Worm (Caenorhabditis elegans): ENCODE measurements around the gene F54D5.4.

Gene F54D5.4

ce11 chrII:11596157-11596740 lies 26.6 kb downstream of the F54D5.4 start (continued):
- TF ChIP-seq spr-3 (GFP tag; optimal IDR thresholded peaks at IDR 0.05) (no peak), ceh-62 (tag; optimal IDR thresholded peaks at IDR 0.05) (no peak), skn-1 (tag; optimal IDR thresholded peaks at IDR 0.05) (no peak), nhr-48 (tag; optimal IDR thresholded peaks at IDR 0.05) (peak; percentile 41), F44E2.7 (GFP tag; IDR thresholded peaks at IDR 0.05) (no peak), lin-29 (GFP tag; IDR thresholded peaks at IDR 0.05) (no peak), ztf-7 (tag; optimal IDR thresholded peaks at IDR 0.05) (no peak), mep-1 (tag; optimal IDR thresholded peaks at IDR 0.05) (no peak), dpl-1 (GFP tag; optimal IDR thresholded peaks at IDR 0.05) (no peak), hlh-11 (tag; optimal IDR thresholded peaks at IDR 0.05) (peak; percentile 29), gei-8 (GFP tag; optimal IDR thresholded peaks at IDR 0.05) (no peak), zfp-2 (tag; optimal IDR thresholded peaks at IDR 0.05) (no peak), daf-16 (GFP tag; optimal IDR thresholded peaks at IDR 0.05) (no peak), daf-16 (tag; optimal IDR thresholded peaks at IDR 0.05) (peak; percentile 54), unc-130 (GFP tag; optimal IDR thresholded peaks at IDR 0.05) (peak; percentile 11), tra-1 (GFP tag; IDR thresholded peaks at IDR 0.05) (no peak), F26F4.8 (GFP tag; conservative IDR thresholded peaks at IDR 0.05) (no peak), ZK546.5 (tag; optimal IDR thresholded peaks at IDR 0.05) (no peak), daf-8 (GFP tag; IDR thresholded peaks at IDR 0.05) (no peak), lsy-2 (tag; optimal IDR thresholded peaks at IDR 0.05) (peak in 1 of 2 experiments; percentile 36), nhr-6 (tag; optimal IDR thresholded peaks at IDR 0.05) (no peak), nhr-77 (tag; optimal IDR thresholded peaks at IDR 0.05) (no peak), jun-1 (tag; optimal IDR thresholded peaks at IDR 0.05) (no peak), snpc-1.2 (GFP tag; IDR thresholded peaks at IDR 0.05) (0 out of 2 replicates have a peak, but pooled peaks have one; percentile 23), ZK337.2 (GFP tag; IDR thresholded peaks at IDR 0.05) (no peak), lin-1 (GFP tag; IDR thresholded peaks at IDR 0.05) (no peak), mdl-1 (tag; optimal IDR thresholded peaks at IDR 0.05) (no peak), mxl-3 (GFP tag; optimal IDR thresholded peaks at IDR 0.05) (no peak), lin-38 (GFP tag; IDR thresholded peaks at IDR 0.05) (peak; percentile 63), nhr-25 (tag; optimal IDR thresholded peaks at IDR 0.05; ENCODE audit: borderline replicate concordance, insufficient read depth) (no peak), cey-2 (tag; optimal IDR thresholded peaks at IDR 0.05; ENCODE audit: borderline replicate concordance, insufficient read depth) (no peak), T20F7.1 (GFP tag; optimal IDR thresholded peaks at IDR 0.05) (no peak), lin-13 (GFP tag; optimal IDR thresholded peaks at IDR 0.05) (no peak), F10B5.3 (tag; optimal IDR thresholded peaks at IDR 0.05) (no peak)

- peak; percentile 85 for TF ChIP-seq dpl-1 (GFP tag; optimal IDR thresholded peaks at IDR 0.05)
- no peak for TF ChIP-seq skn-1 (tag; optimal IDR thresholded peaks at IDR 0.05)
- TF ChIP-seq hlh-30 (tag; optimal IDR thresholded peaks at IDR 0.05; ENCODE audit: insufficient read depth), result peak; percentile 3
- TF ChIP-seq lsy-2 (tag; optimal IDR thresholded peaks at IDR 0.05), result peak in 1 of 2 experiments; percentile 20
- no peak for TF ChIP-seq attf-4 (tag; optimal IDR thresholded peaks at IDR 0.05)
- peak; percentile 78 for TF ChIP-seq lin-38 (GFP tag; IDR thresholded peaks at IDR 0.05)
- peak; percentile 41 for TF ChIP-seq nhr-6 (tag; optimal IDR thresholded peaks at IDR 0.05)
Measured at ce11 chrII:11599751-11600150, 30.1 kb downstream of the F54D5.4 start, which contains the start of gene npp-5. Gene npp-5 (minus strand): TSS chrII:11599809.

- no peak for TF ChIP-seq daf-19 (GFP tag; conservative IDR thresholded peaks at IDR 0.05)
- no peak for TF ChIP-seq tra-1 (GFP tag; IDR thresholded peaks at IDR 0.05)
- TF ChIP-seq rbr-2 (tag; optimal IDR thresholded peaks at IDR 0.05), result no peak
- no peak for TF ChIP-seq F49E8.2 (tag; optimal IDR thresholded peaks at IDR 0.05; ENCODE audit: borderline replicate concordance)
- no peak for TF ChIP-seq dmd-6 (GFP tag; IDR thresholded peaks at IDR 0.05)
- no peak for TF ChIP-seq aha-1 (tag)
- no peak for TF ChIP-seq dmd-8 (GFP tag; IDR thresholded peaks at IDR 0.05)
- no peak for TF ChIP-seq nhr-76 (tag; optimal IDR thresholded peaks at IDR 0.05)
- TF ChIP-seq hmg-1.1 (GFP tag; IDR thresholded peaks at IDR 0.05), result no peak
- no peak for TF ChIP-seq zag-1 (tag; optimal IDR thresholded peaks at IDR 0.05)
- TF ChIP-seq nhr-48 (tag; optimal IDR thresholded peaks at IDR 0.05), result no peak
- no peak for TF ChIP-seq hif-1 (tag; optimal IDR thresholded peaks at IDR 0.05)
- TF ChIP-seq ceh-32 (tag; optimal IDR thresholded peaks at IDR 0.05; ENCODE audit: poor library complexity), result no peak
- TF ChIP-seq egl-43 (GFP tag; IDR thresholded peaks at IDR 0.05), result no peak
- no peak for TF ChIP-seq attf-4 (tag; optimal IDR thresholded peaks at IDR 0.05)
- no peak for TF ChIP-seq mes-2 (tag; optimal IDR thresholded peaks at IDR 0.05; ENCODE audit: poor library complexity, severe bottlenecking)
- TF ChIP-seq hlh-11 (tag; optimal IDR thresholded peaks at IDR 0.05), result no peak
Measured at ce11 chrII:11600711-11601110, 31.1 kb downstream of the F54D5.4 start, which contains the start of gene F07A11.4. Gene F07A11.4 (plus strand): TSS chrII:11601011.
